Worm (Caenorhabditis elegans) whole organism, L4 larva: Measurements from ENCODE around the gene fipr-25.
A peak's percentile ranks its signal among the peaks of the same experiment; 100 is the strongest.

Source experiments
- F26F4.8 ChIP-seq: fragments of 200-800 bp; sonication (Bioruptor generic); conservative IDR thresholded peaks from 2 replicates; pipeline ENCODE4 v1.3.6; 2022; ENCODE audit warnings: missing genetic modification characterization, missing compliant biosample characterization
- F44E2.7 ChIP-seq: fragments of 200-800 bp; sonication (Bioruptor generic); IDR thresholded peaks from 2 replicates; pipeline ENCODE4 v2.1.2; 2022; ENCODE audit warnings: missing genetic modification characterization, missing compliant biosample characterization
- F49E8.2 ChIP-seq: sonication (generic microtip); optimal IDR thresholded peaks from 2 replicates; lab custom pipeline; 2016; ENCODE audit warnings: missing compliant biosample characterization, mild to moderate bottlenecking, missing genetic modification characterization, borderline replicate concordance
- R02D3.7 ChIP-seq: fragments of 150-350 bp; sonication (generic microtip); optimal IDR thresholded peaks from 3 replicates; lab custom pipeline; 2014; ENCODE audit warnings: missing biosample characterization, missing genetic modification characterization
- Y5F2A.4 ChIP-seq: fragments of 200-800 bp; sonication (Bioruptor generic); optimal IDR thresholded peaks from 2 replicates; lab custom pipeline; 2018; ENCODE audit warnings: mild to moderate bottlenecking, missing genetic modification characterization, missing compliant biosample characterization
- aly-2 ChIP-seq: sonication (generic microtip); optimal IDR thresholded peaks from 2 replicates; lab custom pipeline; 2018; ENCODE audit warnings: missing biosample characterization, missing genetic modification characterization
- ama-1 ChIP-seq: fragments of 150-350 bp; optimal IDR thresholded peaks from 2 replicates; lab custom pipeline; 2014; ENCODE audit warnings: inconsistent platforms, mixed read lengths
- attf-4 ChIP-seq: sonication (generic microtip); optimal IDR thresholded peaks from 3 replicates; lab custom pipeline; 2017; ENCODE audit warnings: missing biosample characterization, missing genetic modification characterization
- ceh-28 ChIP-seq: fragments of 150-350 bp; optimal IDR thresholded peaks from 2 replicates; lab custom pipeline; 2014; ENCODE audit warnings: missing biosample characterization, missing genetic modification reagents, missing genetic modification characterization
- ceh-62 ChIP-seq: sonication (generic microtip); optimal IDR thresholded peaks from 2 replicates; lab custom pipeline; 2017; ENCODE audit warnings: missing biosample characterization, missing genetic modification characterization
- daf-12 ChIP-seq: fragments of 150-350 bp; optimal IDR thresholded peaks from 2 replicates; lab custom pipeline; 2014; ENCODE audit warnings: missing biosample characterization, missing genetic modification reagents, missing genetic modification characterization
- daf-16 ChIP-seq, 3 experiments: sonication (generic microtip); optimal IDR thresholded peaks; 2 replicates each; lab custom pipeline; 2016 to 2017; ENCODE audit warnings: missing genetic modification characterization in 3 of 3, missing genetic modification reagents in 3 of 3, mild to moderate bottlenecking in 2 of 3, missing compliant biosample characterization in 2 of 3, missing biosample characterization in 1 of 3, moderate library complexity in 1 of 3
- dmd-8 ChIP-seq: fragments of 200-800 bp; sonication (Bioruptor generic); IDR thresholded peaks from 2 replicates; pipeline ENCODE4 v1.3.6; 2022; ENCODE audit warnings: missing genetic modification characterization, missing compliant biosample characterization
- gei-8 ChIP-seq: fragments of 200-800 bp; sonication (Bioruptor generic); optimal IDR thresholded peaks from 2 replicates; lab custom pipeline; 2018; ENCODE audit warnings: mild to moderate bottlenecking, missing genetic modification characterization, missing compliant biosample characterization
- hlh-30 ChIP-seq: sonication (generic microtip); optimal IDR thresholded peaks from 2 replicates; lab custom pipeline; 2017; ENCODE audit warnings: antibody characterized with exemption, mild to moderate bottlenecking, missing genetic modification characterization, missing compliant biosample characterization; ENCODE audit not compliant: insufficient read depth
- lin-1 ChIP-seq: fragments of 200-800 bp; sonication (Bioruptor generic); IDR thresholded peaks from 2 replicates; pipeline ENCODE4 v1.3.6; 2022; ENCODE audit warnings: missing genetic modification reagents, missing genetic modification characterization, missing compliant biosample characterization
- lin-29 ChIP-seq: fragments of 200-800 bp; sonication (Bioruptor generic); IDR thresholded peaks from 2 replicates; pipeline ENCODE4 v1.3.6; 2022; ENCODE audit warnings: missing genetic modification reagents, missing genetic modification characterization, missing compliant biosample characterization
- lir-3 ChIP-seq: sonication (generic microtip); optimal IDR thresholded peaks from 2 replicates; lab custom pipeline; 2016; ENCODE audit warnings: mild to moderate bottlenecking, missing genetic modification characterization, missing compliant biosample characterization
- lsy-2 ChIP-seq, 2 experiments: fragments of 150-350 bp in 1 of 2; sonication (generic microtip) in 1 of 2; optimal IDR thresholded peaks; 2 replicates each; lab custom pipeline; 2014 to 2017; ENCODE audit warnings: missing biosample characterization in 2 of 2, missing genetic modification characterization in 2 of 2
- madf-9 ChIP-seq: fragments of 200-800 bp; sonication (Bioruptor generic); conservative IDR thresholded peaks from 2 replicates; pipeline ENCODE4 v1.3.6; 2022; ENCODE audit warnings: missing genetic modification reagents, missing genetic modification characterization, missing compliant biosample characterization
- mdl-1 ChIP-seq, 2 experiments: fragments of 150-350 bp in 1 of 2; sonication (generic microtip) in 1 of 2; optimal IDR thresholded peaks; 2 replicates each; lab custom pipeline; 2014 to 2017; ENCODE audit warnings: missing biosample characterization in 2 of 2, missing genetic modification characterization in 2 of 2
- nhr-28 ChIP-seq: fragments of 150-350 bp; optimal IDR thresholded peaks from 2 replicates; lab custom pipeline; 2014; ENCODE audit warnings: missing biosample characterization, missing genetic modification characterization
- nhr-48 ChIP-seq: sonication (generic microtip); optimal IDR thresholded peaks from 2 replicates; lab custom pipeline; 2016; ENCODE audit warnings: mild to moderate bottlenecking, missing genetic modification characterization, missing compliant biosample characterization
- saeg-2 ChIP-seq: fragments of 200-800 bp; sonication (Bioruptor generic); IDR thresholded peaks from 2 replicates; pipeline ENCODE4 v1.3.6; 2022; ENCODE audit warnings: missing genetic modification reagents, missing genetic modification characterization, missing compliant biosample characterization
- unc-39 ChIP-seq: sonication (generic microtip); optimal IDR thresholded peaks from 2 replicates; lab custom pipeline; 2017; ENCODE audit warnings: missing biosample characterization, missing genetic modification characterization
- unc-62 ChIP-seq, 3 experiments: fragments of 150-350 bp in 1 of 3; sonication (generic microtip); optimal IDR thresholded peaks in 2 of 3; peaks in 1 of 3; 1 replicate in 1 of 3; 2 replicates in 2 of 3; lab custom pipeline; 2014 to 2017; ENCODE audit warnings: missing biosample characterization in 3 of 3, missing genetic modification characterization in 3 of 3, missing genetic modification reagents in 3 of 3, missing genotype in 1 of 3
- zfp-2 ChIP-seq: sonication (generic microtip); optimal IDR thresholded peaks from 2 replicates; lab custom pipeline; 2016; ENCODE audit warnings: mild to moderate bottlenecking, missing genetic modification characterization, missing compliant biosample characterization

The fipr-25 gene

ce11 chrV:1999531-2000094, 42.4 kb downstream of the fipr-25 start, which contains the start of gene alh-5 (continued):
- TF ChIP-seq ama-1 (lab: Kevin White, UChicago) (no peak), unc-39 (no peak), nhr-28 (tag; lab: Kevin White, UChicago) (peak; percentile 99), lsy-2 (tag; optimal IDR thresholded peaks at IDR 0.05; lab: Kevin White, UChicago) (no peak), F44E2.7 (GFP tag; lab: Robert Waterston, UW) (no peak), daf-16 (GFP tag; optimal IDR thresholded peaks at IDR 0.05; lab: Kevin White, UChicago) (no peak), daf-16 (tag; optimal IDR thresholded peaks at IDR 0.05; lab: Kevin White, UChicago) (peak; percentile 86), lir-3 (tag; lab: Kevin White, UChicago) (no peak), hlh-30 (tag; lab: Kevin White, UChicago) (peak; percentile 68), nhr-48 (tag; lab: Kevin White, UChicago) (no peak), daf-12 (no peak), aly-2 (tag; lab: Kevin White, UChicago) (no peak), ceh-62 (tag; lab: Kevin White, UChicago) (no peak), gei-8 (no peak), F26F4.8 (GFP tag; lab: Robert Waterston, UW) (no peak)

- TF ChIP-seq lin-29 (GFP tag; lab: Robert Waterston, UW), result no peak
- no peak for TF ChIP-seq ceh-28
- no peak for TF ChIP-seq F49E8.2
- no peak for TF ChIP-seq daf-16 (GFP tag; optimal IDR thresholded peaks at IDR 0.05; lab: Kevin White, UChicago)
- TF ChIP-seq daf-16 (tag; optimal IDR thresholded peaks at IDR 0.05; lab: Kevin White, UChicago), result no peak
- no peak for TF ChIP-seq Y5F2A.4 (GFP tag; lab: Kevin White, UChicago)
- TF ChIP-seq zfp-2 (tag; lab: Kevin White, UChicago), result no peak
- no peak for TF ChIP-seq saeg-2
- no peak for TF ChIP-seq lin-1 (GFP tag; lab: Robert Waterston, UW)
- TF ChIP-seq attf-4, result no peak
- no peak for TF ChIP-seq madf-9 (GFP tag; lab: Robert Waterston, UW)
- no peak for TF ChIP-seq dmd-8
- no peak for TF ChIP-seq mdl-1 (tag; optimal IDR thresholded peaks at IDR 0.05; lab: Kevin White, UChicago)
Observed at ce11 chrV:2004229-2004628, 47.0 kb downstream of the fipr-25 start, which contains the start of gene clec-206. Gene clec-206 (minus strand): TSS chrV:2004329.

- TF ChIP-seq R02D3.7 (tag; lab: Kevin White, UChicago) (no peak), unc-62 (GFP tag; optimal IDR thresholded peaks at IDR 0.05 in 1 of 2; lab: Kevin White, UChicago) (peak in 1 of 2 experiments; percentile 16), unc-62 (tag; optimal IDR thresholded peaks at IDR 0.05; lab: Kevin White, UChicago) (no peak), dmd-8 (no peak)
Observed at ce11 chrV:2004659-2005058, 47.4 kb downstream of the fipr-25 start, which contains the start of gene cysl-4. Gene cysl-4 (plus strand): TSS chrV:2004959.
